Worm (Caenorhabditis elegans) whole organism, L1 larva: Measurements from ENCODE around the gene F52B11.2.

Experiments used
- C04F5.9 ChIP-seq: sonication (generic microtip); optimal IDR thresholded peaks from 2 replicates; lab custom pipeline; 2016; ENCODE audit warnings: missing genetic modification characterization, missing compliant biosample characterization
- C34B4.2 ChIP-seq: sonication (generic microtip); optimal IDR thresholded peaks from 2 replicates; lab custom pipeline; 2017; ENCODE audit warnings: mild to moderate bottlenecking, missing genetic modification characterization, missing compliant biosample characterization
- F16B12.6 ChIP-seq: fragments of 150-350 bp; optimal IDR thresholded peaks from 2 replicates; lab custom pipeline; 2014; ENCODE audit warnings: missing biosample characterization, missing genetic modification characterization
- alr-1 ChIP-seq: fragments of 200-800 bp; sonication (Bioruptor generic); optimal IDR thresholded peaks from 2 replicates; lab custom pipeline; 2018; ENCODE audit warnings: borderline replicate concordance, mild to moderate bottlenecking, missing genetic modification characterization, missing compliant biosample characterization
- aly-2 ChIP-seq: fragments of 150-350 bp; optimal IDR thresholded peaks from 2 replicates; lab custom pipeline; 2014; ENCODE audit warnings: missing biosample characterization, missing genetic modification characterization
- ama-1 ChIP-seq: fragments of 150-350 bp; optimal IDR thresholded peaks from 2 replicates; lab custom pipeline; 2014
- blmp-1 ChIP-seq: fragments of 150-350 bp; optimal IDR thresholded peaks from 2 replicates; lab custom pipeline; 2014; ENCODE audit warnings: missing biosample characterization, missing genetic modification characterization
- ceh-82 ChIP-seq, 3 experiments: fragments of 150-350 bp in 1 of 3; sonication (generic microtip) in 2 of 3; optimal IDR thresholded peaks; 2 replicates each; lab custom pipeline; 2014 to 2017; ENCODE audit warnings: missing biosample characterization in 3 of 3, missing genetic modification characterization in 3 of 3
- ceh-90 ChIP-seq: sonication (generic microtip); optimal IDR thresholded peaks from 2 replicates; lab custom pipeline; 2016; ENCODE audit warnings: missing genetic modification characterization, missing compliant biosample characterization
- ces-1 ChIP-seq: fragments of 150-350 bp; optimal IDR thresholded peaks from 2 replicates; lab custom pipeline; 2014; ENCODE audit warnings: missing biosample characterization, missing genetic modification reagents, missing genetic modification characterization
- efl-1 ChIP-seq, 4 experiments: fragments of 150-350 bp; optimal IDR thresholded peaks in 3 of 4; peaks in 1 of 4; 1 replicate in 1 of 4; 2 replicates in 3 of 4; lab custom pipeline; 2014; ENCODE audit warnings: missing biosample characterization in 2 of 4, missing genetic modification characterization in 2 of 4, missing genetic modification reagents in 2 of 4
- efl-3 ChIP-seq: fragments of 200-800 bp; sonication (Bioruptor generic); optimal IDR thresholded peaks from 2 replicates; lab custom pipeline; 2018; ENCODE audit warnings: mild to moderate bottlenecking, missing genetic modification characterization, missing compliant biosample characterization
- egl-13 ChIP-seq: sonication (generic microtip); optimal IDR thresholded peaks from 2 replicates; lab custom pipeline; 2016; ENCODE audit warnings: missing genotype, missing genetic modification reagents, missing genetic modification characterization, missing compliant biosample characterization
- egl-27 ChIP-seq, 2 experiments: fragments of 150-350 bp in 1 of 2; sonication (generic microtip); optimal IDR thresholded peaks; 3 replicates each; lab custom pipeline; 2017 to 2018; ENCODE audit warnings: missing biosample characterization in 2 of 2, missing genetic modification characterization in 2 of 2, missing genetic modification reagents in 2 of 2
- ets-5 ChIP-seq: fragments of 200-800 bp; sonication (Bioruptor generic); IDR thresholded peaks from 2 replicates; pipeline ENCODE4 v1.3.6; 2022; ENCODE audit warnings: missing genetic modification characterization, missing compliant biosample characterization
- fkh-10 ChIP-seq: sonication (generic microtip); optimal IDR thresholded peaks from 2 replicates; lab custom pipeline; 2017; ENCODE audit warnings: missing biosample characterization, missing genetic modification reagents, missing genetic modification characterization
- fkh-4 ChIP-seq: sonication (generic microtip); optimal IDR thresholded peaks from 2 replicates; lab custom pipeline; 2016; ENCODE audit warnings: missing compliant biosample characterization, missing genetic modification characterization, borderline replicate concordance
- grh-1 ChIP-seq: fragments of 200-800 bp; sonication (Bioruptor generic); IDR thresholded peaks from 2 replicates; pipeline ENCODE4 v1.3.6; 2022; ENCODE audit warnings: missing genetic modification reagents, missing genetic modification characterization, missing compliant biosample characterization
- hlh-17 ChIP-seq: fragments of 200-800 bp; sonication (Bioruptor generic); optimal IDR thresholded peaks from 2 replicates; lab custom pipeline; 2018; ENCODE audit warnings: missing genetic modification characterization, mild to moderate bottlenecking, missing compliant biosample characterization, moderate library complexity, borderline replicate concordance
- hlh-4 ChIP-seq: sonication (generic microtip); optimal IDR thresholded peaks from 2 replicates; lab custom pipeline; 2016; ENCODE audit warnings: mild to moderate bottlenecking, missing genetic modification characterization, missing compliant biosample characterization
- hpl-2 ChIP-seq: fragments of 150-350 bp; optimal IDR thresholded peaks from 2 replicates; lab custom pipeline; 2014; ENCODE audit warnings: missing biosample characterization, missing genetic modification reagents, missing genetic modification characterization
- irx-1 ChIP-seq: sonication (generic microtip); optimal IDR thresholded peaks from 2 replicates; lab custom pipeline; 2016; ENCODE audit warnings: missing genetic modification characterization, missing compliant biosample characterization
- isw-1 ChIP-seq: fragments of 200-800 bp; sonication (Bioruptor generic); IDR thresholded peaks from 2 replicates; pipeline ENCODE4 v1.3.6; 2022; ENCODE audit warnings: missing genetic modification characterization, missing compliant biosample characterization
- lin-15B ChIP-seq: fragments of 150-350 bp; sonication (generic microtip); optimal IDR thresholded peaks from 3 replicates; lab custom pipeline; 2014; ENCODE audit warnings: missing biosample characterization, missing genetic modification characterization
- lir-3 ChIP-seq: sonication (generic microtip); optimal IDR thresholded peaks from 2 replicates; lab custom pipeline; 2016; ENCODE audit warnings: mild to moderate bottlenecking, missing genetic modification characterization, moderate library complexity, missing compliant biosample characterization; ENCODE audit not compliant: poor library complexity
- lsy-2 ChIP-seq, 2 experiments: fragments of 150-350 bp; optimal IDR thresholded peaks; 2 replicates each; lab custom pipeline; 2014; ENCODE audit warnings: missing biosample characterization in 2 of 2, missing genetic modification characterization in 2 of 2
- mab-9 ChIP-seq: fragments of 200-800 bp; sonication (Bioruptor generic); IDR thresholded peaks from 2 replicates; pipeline ENCODE4 v1.3.6; 2022; ENCODE audit warnings: missing genetic modification reagents, missing genetic modification characterization, missing compliant biosample characterization
- mdl-1 ChIP-seq, 2 experiments: fragments of 150-350 bp; optimal IDR thresholded peaks; 2 replicates each; lab custom pipeline; 2014 to 2017; ENCODE audit warnings: missing biosample characterization in 2 of 2, missing genetic modification characterization in 2 of 2, inconsistent platforms in 1 of 2
- mef-2 ChIP-seq: fragments of 150-350 bp; optimal IDR thresholded peaks from 2 replicates; lab custom pipeline; 2014; ENCODE audit warnings: missing biosample characterization, missing genetic modification characterization
- mep-1 ChIP-seq: fragments of 150-350 bp; optimal IDR thresholded peaks from 2 replicates; lab custom pipeline; 2014; ENCODE audit warnings: missing biosample characterization, missing genetic modification characterization
- nhr-11 ChIP-seq: fragments of 150-350 bp; optimal IDR thresholded peaks from 2 replicates; lab custom pipeline; 2014; ENCODE audit warnings: missing biosample characterization, missing genetic modification characterization
- nhr-76 ChIP-seq: sonication (generic microtip); optimal IDR thresholded peaks from 2 replicates; lab custom pipeline; 2017; ENCODE audit warnings: missing biosample characterization, missing genetic modification characterization
- nhr-77 ChIP-seq: fragments of 150-350 bp; optimal IDR thresholded peaks from 2 replicates; lab custom pipeline; 2014; ENCODE audit warnings: missing biosample characterization, missing genetic modification characterization
- nhr-84 ChIP-seq: sonication (generic microtip); optimal IDR thresholded peaks from 2 replicates; lab custom pipeline; 2017; ENCODE audit warnings: missing biosample characterization, missing genetic modification characterization
- nhr-85 ChIP-seq: sonication (generic microtip); peaks from one replicate; lab custom pipeline; 2016; ENCODE audit warnings: missing genetic modification characterization, inconsistent platforms, missing compliant biosample characterization
- nhr-90 ChIP-seq: sonication (generic microtip); optimal IDR thresholded peaks from 2 replicates; lab custom pipeline; 2016; ENCODE audit warnings: mild to moderate bottlenecking, missing genetic modification characterization, missing compliant biosample characterization; ENCODE audit not compliant: poor library complexity
- pag-3 ChIP-seq: sonication (generic microtip); optimal IDR thresholded peaks from 2 replicates; lab custom pipeline; 2017; ENCODE audit warnings: missing genetic modification characterization, mild to moderate bottlenecking, missing compliant biosample characterization, antibody characterized with exemption, borderline replicate concordance; ENCODE audit not compliant: insufficient read depth
- pax-3 ChIP-seq: fragments of 200-800 bp; sonication (Bioruptor generic); optimal IDR thresholded peaks from 2 replicates; lab custom pipeline; 2018; ENCODE audit warnings: mild to moderate bottlenecking, missing genetic modification characterization, moderate library complexity, missing compliant biosample characterization
- snpc-4 ChIP-seq: fragments of 150-350 bp; optimal IDR thresholded peaks from 2 replicates; lab custom pipeline; 2014; ENCODE audit warnings: missing biosample characterization, missing genetic modification characterization
- sox-4 ChIP-seq: sonication (generic microtip); optimal IDR thresholded peaks from 2 replicates; lab custom pipeline; 2016; ENCODE audit warnings: missing genetic modification characterization, missing compliant biosample characterization
- sup-37 ChIP-seq: fragments of 200-800 bp; sonication (Bioruptor generic); optimal IDR thresholded peaks from 2 replicates; lab custom pipeline; 2018; ENCODE audit warnings: mild to moderate bottlenecking, missing genetic modification characterization, missing compliant biosample characterization
- tbx-2 ChIP-seq: sonication (generic microtip); optimal IDR thresholded peaks from 2 replicates; lab custom pipeline; 2016; ENCODE audit warnings: missing genetic modification characterization, missing compliant biosample characterization
- tlp-1 ChIP-seq: fragments of 150-350 bp; optimal IDR thresholded peaks from 2 replicates; lab custom pipeline; 2014; ENCODE audit warnings: missing biosample characterization, missing genetic modification characterization
- unc-130 ChIP-seq: fragments of 150-350 bp; optimal IDR thresholded peaks from 2 replicates; lab custom pipeline; 2017; ENCODE audit warnings: missing biosample characterization, missing genetic modification characterization, inconsistent platforms
- unc-62 ChIP-seq: fragments of 150-350 bp; optimal IDR thresholded peaks from 2 replicates; lab custom pipeline; 2014; ENCODE audit warnings: missing biosample characterization, missing genetic modification reagents, missing genetic modification characterization
- unc-86 ChIP-seq: sonication (generic microtip); optimal IDR thresholded peaks from 2 replicates; lab custom pipeline; 2016; ENCODE audit warnings: missing genetic modification characterization, missing compliant biosample characterization
- unc-98 ChIP-seq: fragments of 200-800 bp; sonication (Bioruptor generic); IDR thresholded peaks from 2 replicates; pipeline ENCODE4 v1.3.6; 2022; ENCODE audit warnings: missing genetic modification characterization, missing compliant biosample characterization
- xbp-1 ChIP-seq: sonication (generic microtip); optimal IDR thresholded peaks from 2 replicates; lab custom pipeline; 2016; ENCODE audit warnings: missing genetic modification characterization, missing compliant biosample characterization

The F52B11.2 gene

DNA sequence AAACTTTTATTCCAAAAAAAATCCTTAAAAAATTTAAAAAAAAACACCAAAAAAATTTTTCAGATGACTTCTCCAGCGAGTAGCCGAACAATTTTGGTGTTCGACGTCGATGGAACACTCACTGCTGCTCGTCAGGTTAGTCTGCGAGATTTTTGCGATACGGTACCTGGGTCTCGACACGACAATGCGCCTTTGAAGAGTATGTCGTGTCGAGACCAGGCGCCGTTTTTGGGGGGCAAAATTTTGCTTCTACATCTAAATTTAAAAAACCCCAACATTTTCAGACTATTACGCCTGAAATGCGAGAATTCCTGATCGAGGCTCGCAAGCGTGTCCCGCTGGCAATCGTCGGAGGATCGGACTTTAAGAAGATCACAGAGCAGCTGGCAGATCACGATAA, at the start of gene F52B11.2:
F52B11.2 (plus strand) TSS at position 64 of the 400 bp plus-strand sequence.
- TF ChIP-seq unc-130 (tag; lab: Kevin White, UChicago): no peak
- TF ChIP-seq hlh-17 (GFP tag; lab: Kevin White, UChicago): no peak
- peak; percentile 20 for TF ChIP-seq nhr-85 (tag; lab: Kevin White, UChicago)
- no peak for TF ChIP-seq nhr-90
- no peak for TF ChIP-seq sox-4 (tag; lab: Kevin White, UChicago)
- TF ChIP-seq, all 84 proteins: peak for 1

ce11 chrIV:14033752-14034570, 49.4 kb upstream of the F52B11.2 start:
- TF ChIP-seq mdl-1 (tag; optimal IDR thresholded peaks at IDR 0.05; lab: Kevin White, UChicago) (peak in 1 of 2 experiments; percentile 79), irx-1 (peak; percentile 82), lir-3 (tag; lab: Kevin White, UChicago) (peak; percentile 64), unc-98 (GFP tag; lab: Robert Waterston, UW) (no peak), mab-9 (peak; percentile 5; the same call in 1 of the 2 replicates), lsy-2 (tag; optimal IDR thresholded peaks at IDR 0.05; lab: Kevin White, UChicago) (peak; percentile 62 to 64), nhr-11 (tag; lab: Kevin White, UChicago) (no peak), nhr-76 (peak; percentile 84), C34B4.2 (peak; percentile 63), pag-3 (no peak), unc-62 (GFP tag; lab: Kevin White, UChicago) (no peak), sup-37 (peak; percentile 64), nhr-77 (tag; lab: Kevin White, UChicago) (peak; percentile 45), tbx-2 (tag; lab: Kevin White, UChicago) (peak; percentile 75), sox-4 (tag; lab: Kevin White, UChicago) (peak; percentile 56), xbp-1 (tag; lab: Kevin White, UChicago) (peak; percentile 47), unc-86 (peak; percentile 62), alr-1 (tag; lab: Kevin White, UChicago) (no peak), efl-3 (GFP tag; lab: Kevin White, UChicago) (peak; percentile 78), unc-130 (tag; lab: Kevin White, UChicago) (peak; percentile 39), fkh-10 (peak; percentile 95), fkh-4 (tag; lab: Kevin White, UChicago) (no peak), isw-1 (GFP tag; lab: Robert Waterston, UW) (no peak; the same call in 1 of the 2 replicates), hpl-2 (GFP tag; lab: Kevin White, UChicago) (peak; percentile 21), nhr-85 (tag; lab: Kevin White, UChicago) (peak; percentile 86), grh-1 (GFP tag; lab: Robert Waterston, UW) (peak; percentile 51; the same call in 1 of the 2 replicates), lin-15B (tag; lab: Kevin White, UChicago) (no peak), F16B12.6 (tag; lab: Kevin White, UChicago) (no peak), pax-3 (peak; percentile 77), ceh-90 (peak; percentile 12), C04F5.9 (tag; lab: Kevin White, UChicago) (no peak), mep-1 (tag; lab: Kevin White, UChicago) (peak; percentile 89), nhr-84 (tag; lab: Kevin White, UChicago) (no peak), ama-1 (peak; percentile 100), aly-2 (tag; lab: Kevin White, UChicago) (no peak), mef-2 (tag; lab: Kevin White, UChicago) (peak; percentile 81), snpc-4 (tag; lab: Kevin White, UChicago) (peak; percentile 30), efl-1 (optimal IDR thresholded peaks at IDR 0.05; lab: Kevin White, UChicago) (peak; percentile 51 to 56), efl-1 (GFP tag; optimal IDR thresholded peaks at IDR 0.05 in 1 of 2; lab: Kevin White, UChicago) (peak; percentile 42 to 94), ces-1 (GFP tag; lab: Kevin White, UChicago) (no peak), blmp-1 (peak; percentile 69), tlp-1 (tag; lab: Kevin White, UChicago) (no peak), ets-5 (no peak), egl-13 (tag; lab: Kevin White, UChicago) (peak; percentile 79), ceh-82 (tag; optimal IDR thresholded peaks at IDR 0.05; lab: Kevin White, UChicago) (peak; percentile 42 to 92 (median 79)), egl-27 (tag; optimal IDR thresholded peaks at IDR 0.05; lab: Kevin White, UChicago) (no peak), hlh-4 (tag; lab: Kevin White, UChicago) (peak; percentile 11)
